Worm (Caenorhabditis elegans) whole organism, L1 larva: Measurements from ENCODE around the gene Y14H12B.2.
A peak's percentile ranks its signal among the peaks of the same experiment; 100 is the strongest.

Experiments used
- C04F5.9 ChIP-seq: sonication (generic microtip); optimal IDR thresholded peaks from 2 replicates; lab custom pipeline; 2016; ENCODE audit warnings: missing genetic modification characterization, missing compliant biosample characterization
- C16A3.4 ChIP-seq: fragments of 150-350 bp; optimal IDR thresholded peaks from 2 replicates; lab custom pipeline; 2014; ENCODE audit warnings: missing biosample characterization, missing genetic modification characterization
- F16B12.6 ChIP-seq: fragments of 150-350 bp; optimal IDR thresholded peaks from 2 replicates; lab custom pipeline; 2014; ENCODE audit warnings: missing biosample characterization, missing genetic modification characterization
- aha-1 ChIP-seq: fragments of 150-350 bp; optimal IDR thresholded peaks from 2 replicates; lab custom pipeline; 2014; ENCODE audit warnings: missing biosample characterization, missing genetic modification characterization
- alr-1 ChIP-seq: fragments of 200-800 bp; sonication (Bioruptor generic); optimal IDR thresholded peaks from 2 replicates; lab custom pipeline; 2018; ENCODE audit warnings: borderline replicate concordance, mild to moderate bottlenecking, missing genetic modification characterization, missing compliant biosample characterization
- aly-2 ChIP-seq: fragments of 150-350 bp; optimal IDR thresholded peaks from 2 replicates; lab custom pipeline; 2014; ENCODE audit warnings: missing biosample characterization, missing genetic modification characterization
- ama-1 ChIP-seq: fragments of 150-350 bp; optimal IDR thresholded peaks from 2 replicates; lab custom pipeline; 2014
- blmp-1 ChIP-seq: fragments of 150-350 bp; optimal IDR thresholded peaks from 2 replicates; lab custom pipeline; 2014; ENCODE audit warnings: missing biosample characterization, missing genetic modification characterization
- ceh-82 ChIP-seq, 3 experiments: fragments of 150-350 bp in 1 of 3; sonication (generic microtip) in 2 of 3; optimal IDR thresholded peaks; 2 replicates each; lab custom pipeline; 2014 to 2017; ENCODE audit warnings: missing biosample characterization in 3 of 3, missing genetic modification characterization in 3 of 3
- ceh-90 ChIP-seq: sonication (generic microtip); optimal IDR thresholded peaks from 2 replicates; lab custom pipeline; 2016; ENCODE audit warnings: missing genetic modification characterization, missing compliant biosample characterization
- dpl-1 ChIP-seq, 3 experiments: fragments of 150-350 bp in 2 of 3; sonication (generic microtip) in 1 of 3; optimal IDR thresholded peaks; 2 replicates each; lab custom pipeline; 2014 to 2017; ENCODE audit warnings: missing biosample characterization in 3 of 3, missing genetic modification characterization in 3 of 3, missing genetic modification reagents in 3 of 3
- efl-1 ChIP-seq, 4 experiments: fragments of 150-350 bp; optimal IDR thresholded peaks in 3 of 4; peaks in 1 of 4; 1 replicate in 1 of 4; 2 replicates in 3 of 4; lab custom pipeline; 2014; ENCODE audit warnings: missing biosample characterization in 2 of 4, missing genetic modification characterization in 2 of 4, missing genetic modification reagents in 2 of 4
- elt-3 ChIP-seq, 6 experiments: fragments of 150-350 bp in 1 of 6; sonication (generic microtip); optimal IDR thresholded peaks; 2 replicates each; lab custom pipeline; 2017 to 2018; ENCODE audit warnings: missing biosample characterization in 6 of 6, missing genetic modification characterization in 6 of 6, inconsistent platforms in 1 of 6
- ets-5 ChIP-seq: fragments of 200-800 bp; sonication (Bioruptor generic); IDR thresholded peaks from 2 replicates; pipeline ENCODE4 v1.3.6; 2022; ENCODE audit warnings: missing genetic modification characterization, missing compliant biosample characterization
- fkh-10 ChIP-seq: sonication (generic microtip); optimal IDR thresholded peaks from 2 replicates; lab custom pipeline; 2017; ENCODE audit warnings: missing biosample characterization, missing genetic modification reagents, missing genetic modification characterization
- fkh-4 ChIP-seq: sonication (generic microtip); optimal IDR thresholded peaks from 2 replicates; lab custom pipeline; 2016; ENCODE audit warnings: missing compliant biosample characterization, missing genetic modification characterization, borderline replicate concordance
- fos-1 ChIP-seq: fragments of 150-350 bp; optimal IDR thresholded peaks from 2 replicates; lab custom pipeline; 2014; ENCODE audit warnings: missing biosample characterization, missing genetic modification characterization
- grh-1 ChIP-seq: fragments of 200-800 bp; sonication (Bioruptor generic); IDR thresholded peaks from 2 replicates; pipeline ENCODE4 v1.3.6; 2022; ENCODE audit warnings: missing genetic modification reagents, missing genetic modification characterization, missing compliant biosample characterization
- hlh-17 ChIP-seq: fragments of 200-800 bp; sonication (Bioruptor generic); optimal IDR thresholded peaks from 2 replicates; lab custom pipeline; 2018; ENCODE audit warnings: missing genetic modification characterization, mild to moderate bottlenecking, missing compliant biosample characterization, moderate library complexity, borderline replicate concordance
- hlh-4 ChIP-seq: sonication (generic microtip); optimal IDR thresholded peaks from 2 replicates; lab custom pipeline; 2016; ENCODE audit warnings: mild to moderate bottlenecking, missing genetic modification characterization, missing compliant biosample characterization
- hpl-2 ChIP-seq: fragments of 150-350 bp; optimal IDR thresholded peaks from 2 replicates; lab custom pipeline; 2014; ENCODE audit warnings: missing biosample characterization, missing genetic modification reagents, missing genetic modification characterization
- isw-1 ChIP-seq: fragments of 200-800 bp; sonication (Bioruptor generic); IDR thresholded peaks from 2 replicates; pipeline ENCODE4 v1.3.6; 2022; ENCODE audit warnings: missing genetic modification characterization, missing compliant biosample characterization
- jun-1 ChIP-seq: fragments of 150-350 bp; optimal IDR thresholded peaks from 2 replicates; lab custom pipeline; 2014; ENCODE audit warnings: missing biosample characterization, missing genetic modification reagents, missing genetic modification characterization
- lin-14 ChIP-seq: fragments of 200-800 bp; sonication (Bioruptor generic); optimal IDR thresholded peaks from 2 replicates; lab custom pipeline; 2018; ENCODE audit warnings: mild to moderate bottlenecking, missing genetic modification characterization, moderate library complexity, missing compliant biosample characterization
- lin-35 ChIP-seq, 2 experiments: fragments of 150-350 bp; optimal IDR thresholded peaks; 2 replicates each; lab custom pipeline; 2014; ENCODE audit warnings: missing biosample characterization in 2 of 2, missing genetic modification characterization in 2 of 2, missing genetic modification reagents in 2 of 2
- lsy-2 ChIP-seq, 2 experiments: fragments of 150-350 bp; optimal IDR thresholded peaks; 2 replicates each; lab custom pipeline; 2014; ENCODE audit warnings: missing biosample characterization in 2 of 2, missing genetic modification characterization in 2 of 2
- mdl-1 ChIP-seq, 2 experiments: fragments of 150-350 bp; optimal IDR thresholded peaks; 2 replicates each; lab custom pipeline; 2014 to 2017; ENCODE audit warnings: missing biosample characterization in 2 of 2, missing genetic modification characterization in 2 of 2, inconsistent platforms in 1 of 2
- nhr-11 ChIP-seq: fragments of 150-350 bp; optimal IDR thresholded peaks from 2 replicates; lab custom pipeline; 2014; ENCODE audit warnings: missing biosample characterization, missing genetic modification characterization
- nhr-19 ChIP-seq: fragments of 200-800 bp; sonication (Bioruptor generic); conservative IDR thresholded peaks from 2 replicates; pipeline ENCODE4 v1.3.6; 2022; ENCODE audit warnings: missing genetic modification characterization, missing compliant biosample characterization
- nhr-20 ChIP-seq: sonication (generic microtip); optimal IDR thresholded peaks from 2 replicates; lab custom pipeline; 2016; ENCODE audit warnings: mild to moderate bottlenecking, missing genetic modification characterization, missing compliant biosample characterization
- nhr-47 ChIP-seq: sonication (generic microtip); optimal IDR thresholded peaks from 2 replicates; lab custom pipeline; 2016; ENCODE audit warnings: mild to moderate bottlenecking, missing genetic modification characterization, moderate library complexity, missing compliant biosample characterization
- nhr-71 ChIP-seq: sonication (generic microtip); optimal IDR thresholded peaks from 2 replicates; lab custom pipeline; 2016; ENCODE audit warnings: mild to moderate bottlenecking, missing genetic modification characterization, moderate library complexity, missing compliant biosample characterization
- nhr-76 ChIP-seq: sonication (generic microtip); optimal IDR thresholded peaks from 2 replicates; lab custom pipeline; 2017; ENCODE audit warnings: missing biosample characterization, missing genetic modification characterization
- nhr-84 ChIP-seq: sonication (generic microtip); optimal IDR thresholded peaks from 2 replicates; lab custom pipeline; 2017; ENCODE audit warnings: missing biosample characterization, missing genetic modification characterization
- nhr-85 ChIP-seq: sonication (generic microtip); peaks from one replicate; lab custom pipeline; 2016; ENCODE audit warnings: missing genetic modification characterization, inconsistent platforms, missing compliant biosample characterization
- nhr-90 ChIP-seq: sonication (generic microtip); optimal IDR thresholded peaks from 2 replicates; lab custom pipeline; 2016; ENCODE audit warnings: mild to moderate bottlenecking, missing genetic modification characterization, missing compliant biosample characterization; ENCODE audit not compliant: poor library complexity
- pax-3 ChIP-seq: fragments of 200-800 bp; sonication (Bioruptor generic); optimal IDR thresholded peaks from 2 replicates; lab custom pipeline; 2018; ENCODE audit warnings: mild to moderate bottlenecking, missing genetic modification characterization, moderate library complexity, missing compliant biosample characterization
- rnt-1 ChIP-seq: sonication (generic microtip); optimal IDR thresholded peaks from 2 replicates; lab custom pipeline; 2016; ENCODE audit warnings: mild to moderate bottlenecking, missing genetic modification characterization, moderate library complexity, missing compliant biosample characterization
- skn-1 ChIP-seq: fragments of 150-350 bp; optimal IDR thresholded peaks from 2 replicates; lab custom pipeline; 2014; ENCODE audit warnings: missing biosample characterization, missing genetic modification characterization
- snu-23 ChIP-seq: sonication (generic microtip); optimal IDR thresholded peaks from 2 replicates; lab custom pipeline; 2016; ENCODE audit warnings: missing genetic modification characterization, missing compliant biosample characterization
- sptf-1 ChIP-seq: fragments of 150-350 bp; optimal IDR thresholded peaks from 2 replicates; lab custom pipeline; 2014; ENCODE audit warnings: missing biosample characterization, missing genetic modification characterization
- sup-37 ChIP-seq: fragments of 200-800 bp; sonication (Bioruptor generic); optimal IDR thresholded peaks from 2 replicates; lab custom pipeline; 2018; ENCODE audit warnings: mild to moderate bottlenecking, missing genetic modification characterization, missing compliant biosample characterization
- swsn-7 ChIP-seq: sonication (generic microtip); optimal IDR thresholded peaks from 2 replicates; lab custom pipeline; 2016; ENCODE audit warnings: missing genetic modification characterization, missing compliant biosample characterization
- tbx-2 ChIP-seq: sonication (generic microtip); optimal IDR thresholded peaks from 2 replicates; lab custom pipeline; 2016; ENCODE audit warnings: missing genetic modification characterization, missing compliant biosample characterization
- tlp-1 ChIP-seq: fragments of 150-350 bp; optimal IDR thresholded peaks from 2 replicates; lab custom pipeline; 2014; ENCODE audit warnings: missing biosample characterization, missing genetic modification characterization
- zag-1 ChIP-seq: fragments of 150-350 bp; optimal IDR thresholded peaks from 2 replicates; lab custom pipeline; 2014; ENCODE audit warnings: missing biosample characterization, missing genetic modification characterization

Y14H12B.2 gene

DNA sequence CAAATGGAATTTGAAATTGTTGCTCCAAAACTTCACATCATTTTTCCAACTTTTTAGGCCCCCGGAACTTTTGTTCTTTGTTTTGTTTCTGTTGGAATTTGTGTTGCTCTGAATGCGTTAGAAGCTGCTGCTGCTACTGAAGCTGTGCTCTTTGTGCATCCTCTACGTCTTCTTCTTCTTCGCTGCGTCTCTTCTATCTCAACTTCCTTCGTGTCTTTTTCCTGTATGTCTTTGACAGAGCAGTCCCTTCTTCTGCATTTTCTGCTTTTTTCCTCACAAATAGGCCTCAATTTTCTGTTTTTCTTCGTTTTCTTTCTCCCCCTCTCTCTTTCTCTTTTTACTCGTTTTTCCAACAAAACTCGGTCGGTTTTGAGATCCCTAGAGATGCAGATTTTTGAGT is 27.7 kb upstream of the Y14H12B.2 start:
- TF ChIP-seq fkh-10 (GFP tag; lab: Kevin White, UChicago) (peak; percentile 27), hlh-4 (tag; lab: Kevin White, UChicago) (no peak), nhr-76 (no peak), pax-3 (tag; lab: Kevin White, UChicago) (no peak), zag-1 (tag; lab: Kevin White, UChicago) (no peak), sup-37 (no peak), nhr-85 (tag; lab: Kevin White, UChicago) (no peak), C04F5.9 (tag; lab: Kevin White, UChicago) (no peak), lin-14 (GFP tag; lab: Kevin White, UChicago) (peak; percentile 58), ama-1 (no peak), nhr-71 (no peak), fos-1 (no peak), blmp-1 (tag; lab: Kevin White, UChicago) (no peak), rnt-1 (no peak), ceh-82 (tag; optimal IDR thresholded peaks at IDR 0.05; lab: Kevin White, UChicago) (peak in 1 of 3 experiments; percentile 14), elt-3 (tag; optimal IDR thresholded peaks at IDR 0.05; lab: Kevin White, UChicago) (no peak), hlh-17 (GFP tag; lab: Kevin White, UChicago) (no peak), skn-1 (tag; lab: Kevin White, UChicago) (no peak), nhr-84 (tag; lab: Kevin White, UChicago) (no peak)
- TF ChIP-seq, all 84 proteins: peak for 3

DNA sequence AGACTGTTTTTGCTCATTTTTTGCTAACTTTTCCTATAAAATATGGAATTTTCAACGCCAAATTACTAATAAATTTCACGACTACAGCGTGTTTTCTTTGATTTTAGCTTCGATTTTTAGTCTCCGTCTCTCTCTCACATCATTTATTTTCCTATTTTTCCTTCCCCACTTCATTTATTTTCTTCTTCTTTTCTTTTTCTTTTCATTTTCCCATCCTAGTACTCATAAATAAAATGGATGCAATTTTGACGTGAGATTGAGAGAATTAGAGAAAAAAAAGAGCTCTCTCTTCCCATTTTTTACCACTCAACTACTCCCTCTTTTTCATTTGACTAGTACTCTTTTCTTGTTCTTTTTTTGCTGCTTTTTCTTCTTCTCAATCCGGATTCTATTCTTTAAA is 26.7 kb upstream of the Y14H12B.2 start:
- no peak for TF ChIP-seq jun-1 (tag; lab: Kevin White, UChicago)
- no peak for TF ChIP-seq ets-5 (GFP tag; lab: Robert Waterston, UW)
- no peak for TF ChIP-seq C16A3.4 (tag; lab: Kevin White, UChicago)
- TF ChIP-seq lsy-2 (tag; optimal IDR thresholded peaks at IDR 0.05; lab: Kevin White, UChicago) = peak in 1 of 2 experiments; percentile 52
- no peak for TF ChIP-seq fos-1
- TF ChIP-seq efl-1 (optimal IDR thresholded peaks at IDR 0.05; lab: Kevin White, UChicago) = peak; percentile 24 to 31
- no peak for TF ChIP-seq efl-1 (GFP tag; optimal IDR thresholded peaks at IDR 0.05 in 1 of 2; lab: Kevin White, UChicago)
- TF ChIP-seq aly-2 (tag; lab: Kevin White, UChicago) = no peak
- TF ChIP-seq nhr-47 (tag; lab: Kevin White, UChicago) = no peak
- peak; percentile 7 for TF ChIP-seq snu-23 (GFP tag; lab: Kevin White, UChicago)
- TF ChIP-seq lin-14 (GFP tag; lab: Kevin White, UChicago) = peak; percentile 80
- no peak for TF ChIP-seq grh-1 (GFP tag; lab: Robert Waterston, UW)
- TF ChIP-seq isw-1 (GFP tag; lab: Robert Waterston, UW) = no peak
- no peak for TF ChIP-seq C04F5.9 (tag; lab: Kevin White, UChicago)
- TF ChIP-seq ama-1 = no peak
- peak in 1 of 3 experiments; percentile 24 for TF ChIP-seq ceh-82 (tag; optimal IDR thresholded peaks at IDR 0.05; lab: Kevin White, UChicago)
- no peak for TF ChIP-seq sptf-1 (tag; lab: Kevin White, UChicago)
- TF ChIP-seq zag-1 (tag; lab: Kevin White, UChicago) = peak; percentile 74
- TF ChIP-seq skn-1 (tag; lab: Kevin White, UChicago) = no peak
- no peak for TF ChIP-seq nhr-84 (tag; lab: Kevin White, UChicago)
- no peak for TF ChIP-seq nhr-20 (tag; lab: Kevin White, UChicago)
- TF ChIP-seq F16B12.6 (tag; lab: Kevin White, UChicago) = no peak
- peak; percentile 53 for TF ChIP-seq fkh-10 (GFP tag; lab: Kevin White, UChicago)
- no peak for TF ChIP-seq nhr-90
- TF ChIP-seq dpl-1 (GFP tag; optimal IDR thresholded peaks at IDR 0.05; lab: Kevin White, UChicago) = no peak
- TF ChIP-seq ceh-90 (tag; lab: Kevin White, UChicago) = no peak
- TF ChIP-seq swsn-7 = peak; percentile 9
- TF ChIP-seq nhr-11 (tag; lab: Kevin White, UChicago) = no peak
- TF ChIP-seq tbx-2 (tag; lab: Kevin White, UChicago) = peak; percentile 1
- TF ChIP-seq mdl-1 (tag; optimal IDR thresholded peaks at IDR 0.05; lab: Kevin White, UChicago) = no peak
- TF ChIP-seq nhr-19 (GFP tag; lab: Robert Waterston, UW) = no peak
- TF ChIP-seq nhr-71 = peak; percentile 26
- TF ChIP-seq hpl-2 = no peak
- TF ChIP-seq aha-1 (tag; lab: Kevin White, UChicago) = no peak
- TF ChIP-seq nhr-76 = no peak
- TF ChIP-seq tlp-1 (tag; lab: Kevin White, UChicago) = no peak
- TF ChIP-seq alr-1 (tag; lab: Kevin White, UChicago) = no peak
- no peak for TF ChIP-seq elt-3 (tag; optimal IDR thresholded peaks at IDR 0.05; lab: Kevin White, UChicago)
- no peak for TF ChIP-seq lin-35 (GFP tag; optimal IDR thresholded peaks at IDR 0.05; lab: Kevin White, UChicago)
- TF ChIP-seq fkh-4 = no peak
